Worm (Caenorhabditis elegans) whole organism, L1 larva: ENCODE measurements around the gene C25F9.12.

Source experiments
- C16A3.4 ChIP-seq: fragments of 150-350 bp; optimal IDR thresholded peaks from 2 replicates; lab custom pipeline; 2014; ENCODE audit warnings: missing biosample characterization, missing genetic modification characterization
- alr-1 ChIP-seq: fragments of 200-800 bp; sonication (Bioruptor generic); optimal IDR thresholded peaks from 2 replicates; lab custom pipeline; 2018; ENCODE audit warnings: borderline replicate concordance, mild to moderate bottlenecking, missing genetic modification characterization, missing compliant biosample characterization
- aly-2 ChIP-seq: fragments of 150-350 bp; optimal IDR thresholded peaks from 2 replicates; lab custom pipeline; 2014; ENCODE audit warnings: missing biosample characterization, missing genetic modification characterization
- ceh-82 ChIP-seq, 3 experiments: fragments of 150-350 bp in 1 of 3; sonication (generic microtip) in 2 of 3; optimal IDR thresholded peaks; 2 replicates each; lab custom pipeline; 2014 to 2017; ENCODE audit warnings: missing biosample characterization in 3 of 3, missing genetic modification characterization in 3 of 3
- ceh-88 ChIP-seq: fragments of 200-800 bp; sonication (Bioruptor generic); IDR thresholded peaks from 2 replicates; pipeline ENCODE4 v1.3.6; 2022; ENCODE audit warnings: missing genetic modification characterization, missing compliant biosample characterization
- dpl-1 ChIP-seq, 3 experiments: fragments of 150-350 bp in 2 of 3; sonication (generic microtip) in 1 of 3; optimal IDR thresholded peaks; 2 replicates each; lab custom pipeline; 2014 to 2017; ENCODE audit warnings: missing biosample characterization in 3 of 3, missing genetic modification characterization in 3 of 3, missing genetic modification reagents in 3 of 3
- efl-1 ChIP-seq, 4 experiments: fragments of 150-350 bp; optimal IDR thresholded peaks in 3 of 4; peaks in 1 of 4; 1 replicate in 1 of 4; 2 replicates in 3 of 4; lab custom pipeline; 2014; ENCODE audit warnings: missing biosample characterization in 2 of 4, missing genetic modification characterization in 2 of 4, missing genetic modification reagents in 2 of 4
- egl-13 ChIP-seq: sonication (generic microtip); optimal IDR thresholded peaks from 2 replicates; lab custom pipeline; 2016; ENCODE audit warnings: missing genotype, missing genetic modification reagents, missing genetic modification characterization, missing compliant biosample characterization
- egl-27 ChIP-seq, 2 experiments: fragments of 150-350 bp in 1 of 2; sonication (generic microtip); optimal IDR thresholded peaks; 3 replicates each; lab custom pipeline; 2017 to 2018; ENCODE audit warnings: missing biosample characterization in 2 of 2, missing genetic modification characterization in 2 of 2, missing genetic modification reagents in 2 of 2
- elt-2 ChIP-seq: sonication (generic microtip); optimal IDR thresholded peaks from 2 replicates; lab custom pipeline; 2016; ENCODE audit warnings: missing genetic modification characterization, mild to moderate bottlenecking, inconsistent platforms, missing compliant biosample characterization, missing genetic modification reagents
- ets-5 ChIP-seq: fragments of 200-800 bp; sonication (Bioruptor generic); IDR thresholded peaks from 2 replicates; pipeline ENCODE4 v1.3.6; 2022; ENCODE audit warnings: missing genetic modification characterization, missing compliant biosample characterization
- fkh-10 ChIP-seq: sonication (generic microtip); optimal IDR thresholded peaks from 2 replicates; lab custom pipeline; 2017; ENCODE audit warnings: missing biosample characterization, missing genetic modification reagents, missing genetic modification characterization
- fkh-4 ChIP-seq: sonication (generic microtip); optimal IDR thresholded peaks from 2 replicates; lab custom pipeline; 2016; ENCODE audit warnings: missing compliant biosample characterization, missing genetic modification characterization, borderline replicate concordance
- fos-1 ChIP-seq: fragments of 150-350 bp; optimal IDR thresholded peaks from 2 replicates; lab custom pipeline; 2014; ENCODE audit warnings: missing biosample characterization, missing genetic modification characterization
- hlh-17 ChIP-seq: fragments of 200-800 bp; sonication (Bioruptor generic); optimal IDR thresholded peaks from 2 replicates; lab custom pipeline; 2018; ENCODE audit warnings: missing genetic modification characterization, mild to moderate bottlenecking, missing compliant biosample characterization, moderate library complexity, borderline replicate concordance
- jun-1 ChIP-seq: fragments of 150-350 bp; optimal IDR thresholded peaks from 2 replicates; lab custom pipeline; 2014; ENCODE audit warnings: missing biosample characterization, missing genetic modification reagents, missing genetic modification characterization
- lin-15B ChIP-seq: fragments of 150-350 bp; sonication (generic microtip); optimal IDR thresholded peaks from 3 replicates; lab custom pipeline; 2014; ENCODE audit warnings: missing biosample characterization, missing genetic modification characterization
- lin-35 ChIP-seq, 2 experiments: fragments of 150-350 bp; optimal IDR thresholded peaks; 2 replicates each; lab custom pipeline; 2014; ENCODE audit warnings: missing biosample characterization in 2 of 2, missing genetic modification characterization in 2 of 2, missing genetic modification reagents in 2 of 2
- nhr-11 ChIP-seq: fragments of 150-350 bp; optimal IDR thresholded peaks from 2 replicates; lab custom pipeline; 2014; ENCODE audit warnings: missing biosample characterization, missing genetic modification characterization
- nhr-12 ChIP-seq: sonication (generic microtip); optimal IDR thresholded peaks from 2 replicates; lab custom pipeline; 2017; ENCODE audit warnings: missing biosample characterization, missing genetic modification characterization
- nhr-47 ChIP-seq: sonication (generic microtip); optimal IDR thresholded peaks from 2 replicates; lab custom pipeline; 2016; ENCODE audit warnings: mild to moderate bottlenecking, missing genetic modification characterization, moderate library complexity, missing compliant biosample characterization
- nhr-84 ChIP-seq: sonication (generic microtip); optimal IDR thresholded peaks from 2 replicates; lab custom pipeline; 2017; ENCODE audit warnings: missing biosample characterization, missing genetic modification characterization
- nhr-85 ChIP-seq: sonication (generic microtip); peaks from one replicate; lab custom pipeline; 2016; ENCODE audit warnings: missing genetic modification characterization, inconsistent platforms, missing compliant biosample characterization
- pag-3 ChIP-seq: sonication (generic microtip); optimal IDR thresholded peaks from 2 replicates; lab custom pipeline; 2017; ENCODE audit warnings: missing genetic modification characterization, mild to moderate bottlenecking, missing compliant biosample characterization, antibody characterized with exemption, borderline replicate concordance; ENCODE audit not compliant: insufficient read depth
- pax-3 ChIP-seq: fragments of 200-800 bp; sonication (Bioruptor generic); optimal IDR thresholded peaks from 2 replicates; lab custom pipeline; 2018; ENCODE audit warnings: mild to moderate bottlenecking, missing genetic modification characterization, moderate library complexity, missing compliant biosample characterization
- snu-23 ChIP-seq: sonication (generic microtip); optimal IDR thresholded peaks from 2 replicates; lab custom pipeline; 2016; ENCODE audit warnings: missing genetic modification characterization, missing compliant biosample characterization
- sox-4 ChIP-seq: sonication (generic microtip); optimal IDR thresholded peaks from 2 replicates; lab custom pipeline; 2016; ENCODE audit warnings: missing genetic modification characterization, missing compliant biosample characterization
- tlp-1 ChIP-seq: fragments of 150-350 bp; optimal IDR thresholded peaks from 2 replicates; lab custom pipeline; 2014; ENCODE audit warnings: missing biosample characterization, missing genetic modification characterization
- unc-62 ChIP-seq: fragments of 150-350 bp; optimal IDR thresholded peaks from 2 replicates; lab custom pipeline; 2014; ENCODE audit warnings: missing biosample characterization, missing genetic modification reagents, missing genetic modification characterization
- ztf-11 ChIP-seq, 2 experiments: sonication (generic microtip); optimal IDR thresholded peaks; 2 replicates each; lab custom pipeline; 2016 to 2017; ENCODE audit warnings: missing genetic modification characterization in 2 of 2, missing biosample characterization in 1 of 2, missing compliant biosample characterization in 1 of 2

C25F9.12 gene

ce11 chrV:19416475-19416874 is 13.7 kb upstream of the C25F9.12 start, which contains the start of the genes C25F9.4 and C25F9.9:
Gene C25F9.4, minus strand, starts transcription at chrV:19416575.
Gene C25F9.9, plus strand, starts transcription at chrV:19416611.
- TF ChIP-seq efl-1 (optimal IDR thresholded peaks at IDR 0.05; lab: Kevin White, UChicago) = no peak
- TF ChIP-seq efl-1 (GFP tag; optimal IDR thresholded peaks at IDR 0.05 in 1 of 2; lab: Kevin White, UChicago) = no peak
- peak; percentile 33 for TF ChIP-seq nhr-85 (tag; lab: Kevin White, UChicago)

DNA sequence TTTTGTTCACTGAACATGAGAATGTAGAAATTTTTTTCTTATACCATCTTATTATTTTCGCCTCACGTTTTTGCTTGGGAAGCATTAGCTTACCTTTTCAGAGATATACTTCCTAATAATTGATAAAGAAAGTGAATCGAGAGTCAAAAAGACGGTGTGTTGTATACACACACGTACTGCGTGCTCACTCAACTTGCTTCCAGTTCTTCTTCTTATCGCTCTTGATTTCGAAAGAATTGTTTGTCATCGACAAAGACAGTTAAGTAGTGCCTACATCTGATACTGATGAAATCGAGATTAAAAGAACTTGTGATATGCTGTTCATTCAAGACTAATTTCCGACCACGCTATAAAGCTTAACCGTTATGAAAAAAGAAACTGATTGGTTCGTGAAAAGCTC is 7.9 kb upstream of the C25F9.12 start, which contains the start of gene C25F9.5:
Gene C25F9.5 (minus strand): TSS at position 195 of the 400 bp plus-strand sequence.
- peak in 1 of 2 experiments; percentile 26 for TF ChIP-seq lin-35 (GFP tag; optimal IDR thresholded peaks at IDR 0.05; lab: Kevin White, UChicago)
- peak; percentile 69 for TF ChIP-seq elt-2 (tag; lab: Kevin White, UChicago)
- no peak for TF ChIP-seq ceh-88 (GFP tag; lab: Robert Waterston, UW)

- peak in 1 of 2 experiments; percentile 72 for TF ChIP-seq lin-35 (GFP tag; optimal IDR thresholded peaks at IDR 0.05; lab: Kevin White, UChicago)
- TF ChIP-seq nhr-12 (tag; lab: Kevin White, UChicago) = no peak
- no peak for TF ChIP-seq ztf-11 (tag; optimal IDR thresholded peaks at IDR 0.05; lab: Kevin White, UChicago)
- TF ChIP-seq dpl-1 (GFP tag; optimal IDR thresholded peaks at IDR 0.05; lab: Kevin White, UChicago) = peak in 1 of 3 experiments; percentile 35
- TF ChIP-seq efl-1 (optimal IDR thresholded peaks at IDR 0.05; lab: Kevin White, UChicago) = no peak
- peak in 1 of 2 experiments; percentile 97 for TF ChIP-seq efl-1 (GFP tag; optimal IDR thresholded peaks at IDR 0.05 in 1 of 2; lab: Kevin White, UChicago)
- TF ChIP-seq alr-1 (tag; lab: Kevin White, UChicago) = no peak
- TF ChIP-seq elt-2 (tag; lab: Kevin White, UChicago) = peak; percentile 15
- no peak for TF ChIP-seq snu-23
Measured at ce11 chrV:19405276-19405815, 2.6 kb upstream of the C25F9.12 start, which contains the start of the genes C25F9.6 and C25F9.10. Gene C25F9.6, minus strand, starts transcription at chrV:19405326. Gene C25F9.10, plus strand, starts transcription at chrV:19405729.

ce11 chrV:19403619-19404018 is 864 bp upstream of the C25F9.12 start:
- TF ChIP-seq efl-1 (optimal IDR thresholded peaks at IDR 0.05; lab: Kevin White, UChicago) (no peak), efl-1 (GFP tag; optimal IDR thresholded peaks at IDR 0.05 in 1 of 2; lab: Kevin White, UChicago) (peak in 1 of 2 experiments; percentile 68), nhr-11 (no peak), ets-5 (GFP tag; lab: Robert Waterston, UW) (no peak)
- TF ChIP-seq, all 84 proteins: peak for 1

DNA sequence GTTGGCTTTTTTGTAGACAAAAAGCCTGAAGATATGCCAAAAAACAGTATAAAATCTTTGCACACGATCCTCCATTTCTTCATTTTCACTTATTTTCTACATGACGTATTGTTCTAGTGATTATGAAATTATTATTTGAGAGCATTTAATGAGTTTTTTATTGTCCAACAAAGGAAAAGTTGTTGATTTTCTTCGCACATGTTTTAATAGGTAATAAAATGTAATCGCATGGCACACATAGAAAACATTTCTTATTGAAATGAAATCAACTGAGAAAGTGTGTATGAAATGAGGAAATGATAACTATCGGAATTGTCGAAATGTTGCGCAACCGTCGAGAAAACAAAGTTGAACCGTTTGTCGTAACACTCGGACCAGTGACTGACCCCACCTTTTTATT is 1.3 kb downstream of the C25F9.12 start:
- TF ChIP-seq tlp-1 (tag; lab: Kevin White, UChicago) (peak; percentile 62), sox-4 (tag; lab: Kevin White, UChicago) (no peak), efl-1 (optimal IDR thresholded peaks at IDR 0.05; lab: Kevin White, UChicago) (no peak), efl-1 (GFP tag; optimal IDR thresholded peaks at IDR 0.05 in 1 of 2; lab: Kevin White, UChicago) (peak in 1 of 2 experiments; percentile 9), nhr-84 (tag; lab: Kevin White, UChicago) (no peak), elt-2 (tag; lab: Kevin White, UChicago) (peak; percentile 32), unc-62 (GFP tag; lab: Kevin White, UChicago) (no peak)

DNA sequence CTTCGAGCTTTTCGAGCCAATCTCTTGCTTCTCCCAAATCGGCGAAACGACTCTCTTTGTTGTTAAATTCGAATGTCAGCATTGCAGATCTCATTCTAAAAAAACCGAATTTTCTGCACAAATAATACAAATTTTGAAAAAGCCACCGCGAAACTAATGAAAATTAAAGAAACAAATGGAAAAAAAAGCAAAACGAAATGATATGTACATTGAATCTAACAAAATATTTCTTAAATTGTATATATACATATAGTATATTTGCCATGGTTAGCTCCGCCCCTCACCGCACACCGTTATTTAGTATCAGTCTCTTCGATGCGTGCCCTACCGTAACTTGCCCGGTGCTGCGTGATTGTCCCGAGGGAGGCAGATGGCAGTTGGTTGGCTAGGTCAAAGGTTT is 2.1 kb downstream of the C25F9.12 start, which contains the start of gene srw-86:
Gene srw-86 (minus strand): TSS at position 101 of the 400 bp plus-strand sequence.
- TF ChIP-seq pag-3 (tag; lab: Kevin White, UChicago) (no peak), fkh-4 (tag; lab: Kevin White, UChicago) (no peak), ceh-82 (tag; optimal IDR thresholded peaks at IDR 0.05; lab: Kevin White, UChicago) (no peak), fos-1 (tag; lab: Kevin White, UChicago) (no peak), sox-4 (tag; lab: Kevin White, UChicago) (no peak), efl-1 (optimal IDR thresholded peaks at IDR 0.05; lab: Kevin White, UChicago) (no peak), efl-1 (GFP tag; optimal IDR thresholded peaks at IDR 0.05 in 1 of 2; lab: Kevin White, UChicago) (no peak), aly-2 (tag; lab: Kevin White, UChicago) (no peak)

DNA sequence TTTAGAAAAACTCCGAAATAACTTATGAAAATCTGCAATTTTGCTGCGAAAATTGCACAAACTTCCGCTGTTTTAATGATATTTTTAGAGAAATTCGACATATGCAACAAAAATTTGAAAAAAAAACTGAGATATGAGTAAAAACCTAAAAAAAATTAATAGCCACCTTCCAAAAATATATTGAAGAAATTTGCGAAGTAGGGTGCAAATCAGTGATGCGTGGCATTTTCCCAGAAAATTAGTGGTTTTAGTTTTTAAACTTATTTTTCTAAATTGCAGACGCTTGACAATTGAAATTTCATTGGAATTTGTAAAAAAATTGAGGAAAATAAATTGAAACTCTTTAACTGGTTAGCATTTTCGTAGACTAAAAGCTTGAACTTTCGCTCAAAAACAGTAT is 3.9 kb downstream of the C25F9.12 start, which contains the start of gene C25F9.13:
Gene C25F9.13 (minus strand): TSS at position 101 of the 400 bp plus-strand sequence.
- no peak for TF ChIP-seq nhr-47
- no peak for TF ChIP-seq pax-3 (tag; lab: Kevin White, UChicago)
- no peak for TF ChIP-seq lin-15B (tag; lab: Kevin White, UChicago)
- TF ChIP-seq egl-27 (tag; optimal IDR thresholded peaks at IDR 0.05; lab: Kevin White, UChicago) = no peak
- TF ChIP-seq C16A3.4 (tag; lab: Kevin White, UChicago) = no peak
- TF ChIP-seq hlh-17 (GFP tag; lab: Kevin White, UChicago) = no peak
- no peak for TF ChIP-seq egl-13 (tag; lab: Kevin White, UChicago)
- TF ChIP-seq jun-1 (tag; lab: Kevin White, UChicago) = no peak
- TF ChIP-seq fkh-10 = no peak
